Worm (Caenorhabditis elegans) whole organism, L4 larva: Measurements from ENCODE around the gene C14B9.8.

Source experiments
- cey-2 ChIP-seq: sonication (generic microtip); optimal IDR thresholded peaks from 3 replicates; lab custom pipeline; 2017; ENCODE audit warnings: missing genetic modification characterization, mild to moderate bottlenecking, missing compliant biosample characterization, antibody characterized with exemption, borderline replicate concordance; ENCODE audit not compliant: insufficient read depth
- dpl-1 ChIP-seq: fragments of 150-350 bp; optimal IDR thresholded peaks from 2 replicates; lab custom pipeline; 2014; ENCODE audit warnings: missing biosample characterization, missing genetic modification reagents, missing genetic modification characterization
- duxl-1 ChIP-seq: sonication (generic microtip); optimal IDR thresholded peaks from 2 replicates; lab custom pipeline; 2016; ENCODE audit warnings: mild to moderate bottlenecking, missing genetic modification characterization, moderate library complexity, missing compliant biosample characterization; ENCODE audit not compliant: poor library complexity
- fkh-10 ChIP-seq: fragments of 150-350 bp; optimal IDR thresholded peaks from 2 replicates; lab custom pipeline; 2014; ENCODE audit warnings: missing biosample characterization, missing genetic modification reagents, missing genetic modification characterization
- gei-8 ChIP-seq: fragments of 200-800 bp; sonication (Bioruptor generic); optimal IDR thresholded peaks from 2 replicates; lab custom pipeline; 2018; ENCODE audit warnings: mild to moderate bottlenecking, missing genetic modification characterization, missing compliant biosample characterization
- jun-1 ChIP-seq: fragments of 150-350 bp; optimal IDR thresholded peaks from 2 replicates; lab custom pipeline; 2014; ENCODE audit warnings: missing biosample characterization, missing genetic modification reagents, missing genetic modification characterization
- lsy-2 ChIP-seq, 2 experiments: fragments of 150-350 bp in 1 of 2; sonication (generic microtip) in 1 of 2; optimal IDR thresholded peaks; 2 replicates each; lab custom pipeline; 2014 to 2017; ENCODE audit warnings: missing biosample characterization in 2 of 2, missing genetic modification characterization in 2 of 2
- nhr-11 ChIP-seq: fragments of 150-350 bp; optimal IDR thresholded peaks from 2 replicates; lab custom pipeline; 2014; ENCODE audit warnings: missing biosample characterization, missing genetic modification characterization
- zfp-3 ChIP-seq: fragments of 200-800 bp; sonication (Bioruptor generic); conservative IDR thresholded peaks from 2 replicates; pipeline ENCODE4 v1.3.6; 2022; ENCODE audit warnings: missing genetic modification reagents, missing genetic modification characterization, missing compliant biosample characterization
- ztf-11 ChIP-seq: fragments of 150-350 bp; optimal IDR thresholded peaks from 2 replicates; lab custom pipeline; 2014; ENCODE audit warnings: missing biosample characterization, missing genetic modification characterization

DNA sequence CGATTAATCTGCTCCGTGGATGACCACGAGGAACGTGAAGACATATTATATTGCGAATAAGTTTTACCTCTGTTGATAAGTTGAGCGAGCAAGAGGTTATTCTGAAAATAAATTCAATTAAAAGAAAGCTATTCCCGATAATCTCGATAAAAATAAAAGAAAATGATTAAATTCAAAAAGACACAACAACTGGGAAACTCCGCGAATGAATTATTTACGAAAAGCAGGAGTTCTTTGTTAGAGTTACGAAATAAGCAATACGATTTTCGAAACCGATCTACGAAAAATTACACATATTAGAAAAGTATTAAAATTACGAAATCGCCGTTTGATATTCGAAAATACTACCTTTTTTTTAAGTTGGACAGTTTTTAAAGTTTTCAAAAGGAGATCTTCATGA lies 18.9 kb upstream of the C14B9.8 start, which contains the start of gene bath-42:
- TF ChIP-seq duxl-1 (tag; lab: Kevin White, UChicago) (no peak), lsy-2 (tag; optimal IDR thresholded peaks at IDR 0.05; lab: Kevin White, UChicago) (no peak), cey-2 (tag; lab: Kevin White, UChicago) (no peak), nhr-11 (no peak), dpl-1 (GFP tag; lab: Kevin White, UChicago) (no peak), ztf-11 (tag; lab: Kevin White, UChicago) (no peak), zfp-3 (GFP tag; lab: Robert Waterston, UW) (no peak), jun-1 (tag; lab: Kevin White, UChicago) (no peak), gei-8 (GFP tag; lab: Kevin White, UChicago) (no peak), fkh-10 (GFP tag; lab: Kevin White, UChicago) (no peak)
